Fruit fly (Drosophila melanogaster) whole organism, embryonic: Measurements from ENCODE around the gene qjt.

Experiments
- Ada2b ChIP-seq: fragments of 200-800 bp; sonication (Bioruptor generic); IDR thresholded peaks from 2 replicates; pipeline ENCODE4 v1.3.6; 2022; ENCODE audit warnings: missing biosample characterization, missing genetic modification characterization
- CG10462 ChIP-seq: fragments of 200-800 bp; sonication (Bioruptor generic); optimal IDR thresholded peaks from 2 replicates; lab custom pipeline; 2016; ENCODE audit warnings: missing biosample characterization, missing genetic modification characterization
- CG11696 ChIP-seq: fragments of 200-800 bp; sonication (Bioruptor generic); IDR thresholded peaks from 2 replicates; pipeline ENCODE4 v1.3.6; 2022; ENCODE audit warnings: missing biosample characterization, missing genetic modification characterization
- CG12391 ChIP-seq: fragments of 200-800 bp; sonication (Bioruptor generic); optimal IDR thresholded peaks from 3 replicates; lab custom pipeline; 2018; ENCODE audit warnings: missing biosample characterization, mild to moderate bottlenecking, missing genetic modification characterization, moderate library complexity
- CG12744 ChIP-seq: fragments of 200-800 bp; sonication (Bioruptor generic); optimal IDR thresholded peaks from 2 replicates; lab custom pipeline; 2016; ENCODE audit warnings: missing biosample characterization, missing genetic modification characterization
- CG14441 ChIP-seq: fragments of 200-800 bp; sonication (Bioruptor generic); IDR thresholded peaks from 2 replicates; pipeline ENCODE4 v1.3.6; 2022; ENCODE audit warnings: missing biosample characterization, missing genetic modification characterization
- CG14710 ChIP-seq: fragments of 200-800 bp; sonication (Bioruptor generic); optimal IDR thresholded peaks from 3 replicates; lab custom pipeline; 2019; ENCODE audit warnings: missing biosample characterization, mild to moderate bottlenecking, missing genetic modification characterization, moderate library complexity
- CG17328 ChIP-seq: fragments of 200-800 bp; sonication (Bioruptor generic); IDR thresholded peaks from 2 replicates; pipeline ENCODE4 v1.3.6; 2022; ENCODE audit warnings: missing biosample characterization, missing genetic modification characterization
- CG17359 ChIP-seq: fragments of 200-800 bp; sonication (Bioruptor generic); optimal IDR thresholded peaks from 3 replicates; lab custom pipeline; 2018; ENCODE audit warnings: missing biosample characterization, mild to moderate bottlenecking, missing genetic modification characterization, moderate library complexity
- CG32767 ChIP-seq: fragments of 200-800 bp; sonication (Bioruptor generic); IDR thresholded peaks from 2 replicates; pipeline ENCODE4 v1.3.6; 2022; ENCODE audit warnings: missing biosample characterization, missing genetic modification characterization
- D19B ChIP-seq: fragments of 200-800 bp; sonication (Bioruptor generic); optimal IDR thresholded peaks from 2 replicates; lab custom pipeline; 2017; ENCODE audit warnings: missing biosample characterization, mild to moderate bottlenecking, missing genetic modification characterization
- Drgx ChIP-seq: fragments of 200-800 bp; sonication (Bioruptor generic); IDR thresholded peaks from 2 replicates; pipeline ENCODE4 v1.3.6; 2022; ENCODE audit warnings: missing biosample characterization, missing genetic modification characterization
- Ets65A ChIP-seq: fragments of 200-800 bp; sonication (Bioruptor generic); peaks from one replicate; lab custom pipeline; 2016; ENCODE audit warnings: missing biosample characterization, missing genetic modification characterization
- Meics ChIP-seq: fragments of 200-800 bp; sonication (Bioruptor generic); optimal IDR thresholded peaks from 2 replicates; lab custom pipeline; 2017; ENCODE audit warnings: missing biosample characterization, mild to moderate bottlenecking, missing genetic modification characterization
- PHDP ChIP-seq: fragments of 200-800 bp; sonication (Bioruptor generic); optimal IDR thresholded peaks from 3 replicates; lab custom pipeline; 2018; ENCODE audit warnings: missing biosample characterization, mild to moderate bottlenecking, missing genetic modification characterization, moderate library complexity
- Sox102F ChIP-seq: fragments of 200-800 bp; sonication (Bioruptor generic); optimal IDR thresholded peaks from 2 replicates; lab custom pipeline; 2018; ENCODE audit warnings: missing biosample characterization, mild to moderate bottlenecking, missing genetic modification characterization, moderate library complexity
- Spps ChIP-seq: fragments of 200-800 bp; sonication (Bioruptor generic); optimal IDR thresholded peaks from 2 replicates; lab custom pipeline; 2018; ENCODE audit warnings: missing biosample characterization, mild to moderate bottlenecking, missing genetic modification characterization
- Sry-β ChIP-seq: fragments of 200-800 bp; sonication (Bioruptor generic); optimal IDR thresholded peaks from 2 replicates; lab custom pipeline; 2018; ENCODE audit warnings: missing biosample characterization, mild to moderate bottlenecking, missing genetic modification characterization, moderate library complexity
- Xrp1 ChIP-seq: fragments of 200-800 bp; sonication (Bioruptor generic); IDR thresholded peaks from 2 replicates; pipeline ENCODE4 v1.3.6; 2022; ENCODE audit warnings: missing biosample characterization, missing genetic modification characterization
- aop ChIP-seq: fragments of 200-800 bp; sonication (Bioruptor generic); IDR thresholded peaks from 2 replicates; pipeline ENCODE4 v1.3.6; 2022; ENCODE audit warnings: missing biosample characterization, missing genetic modification characterization
- ato ChIP-seq: fragments of 200-800 bp; sonication (Bioruptor generic); IDR thresholded peaks from 2 replicates; pipeline ENCODE4 v1.3.6; 2022; ENCODE audit warnings: missing biosample characterization, missing genetic modification characterization; ENCODE audit not compliant: partially characterized antibody
- bsh ChIP-seq, 2 experiments: fragments of 200-800 bp; sonication (Bioruptor generic); optimal IDR thresholded peaks; 2 replicates each; lab custom pipeline; 2017 to 2018; ENCODE audit warnings: mild to moderate bottlenecking in 2 of 2, missing biosample characterization in 2 of 2, missing genetic modification characterization in 2 of 2, moderate library complexity in 1 of 2
- cg ChIP-seq: fragments of 200-800 bp; sonication (Bioruptor generic); optimal IDR thresholded peaks from 3 replicates; lab custom pipeline; 2019; ENCODE audit warnings: missing biosample characterization, mild to moderate bottlenecking, missing genetic modification characterization, moderate library complexity
- chif ChIP-seq, 2 experiments: fragments of 200-800 bp; sonication (Bioruptor generic); optimal IDR thresholded peaks; 3 replicates each; lab custom pipeline; 2016; ENCODE audit warnings: missing biosample characterization in 2 of 2, missing genetic modification characterization in 2 of 2
- chinmo ChIP-seq: fragments of 200-800 bp; sonication (Bioruptor generic); IDR thresholded peaks from 4 replicates; pipeline ENCODE4 v1.3.6; 2022; ENCODE audit warnings: missing biosample characterization, missing genetic modification characterization; ENCODE audit not compliant: partially characterized antibody
- corto ChIP-seq: fragments of 200-800 bp; sonication (Bioruptor generic); optimal IDR thresholded peaks from 2 replicates; lab custom pipeline; 2016; ENCODE audit warnings: missing biosample characterization, mild to moderate bottlenecking, missing genetic modification characterization, moderate library complexity
- dan ChIP-seq: fragments of 200-800 bp; sonication (Bioruptor generic); IDR thresholded peaks from 2 replicates; pipeline ENCODE4 v1.3.6; 2022; ENCODE audit warnings: missing biosample characterization, missing genetic modification characterization
- gfzf ChIP-seq: fragments of 200-800 bp; sonication (Bioruptor generic); optimal IDR thresholded peaks from 2 replicates; lab custom pipeline; 2016; ENCODE audit warnings: missing biosample characterization, mild to moderate bottlenecking, missing genetic modification characterization, moderate library complexity
- grau ChIP-seq: fragments of 200-800 bp; optimal IDR thresholded peaks from 3 replicates; lab custom pipeline; 2019; ENCODE audit warnings: missing biosample characterization, mild to moderate bottlenecking, missing genetic modification characterization, moderate library complexity
- insv ChIP-seq, 2 experiments: fragments of 200-800 bp; sonication (Bioruptor generic); optimal IDR thresholded peaks; 3 replicates each; lab custom pipeline; 2016 to 2018; ENCODE audit warnings: missing biosample characterization in 2 of 2, missing genetic modification characterization in 2 of 2
- jing ChIP-seq: fragments of 200-800 bp; sonication (Bioruptor generic); optimal IDR thresholded peaks from 2 replicates; lab custom pipeline; 2018; ENCODE audit warnings: missing biosample characterization, mild to moderate bottlenecking, missing genetic modification characterization
- lbe ChIP-seq: fragments of 200-800 bp; sonication (Bioruptor generic); optimal IDR thresholded peaks from 2 replicates; lab custom pipeline; 2016; ENCODE audit warnings: missing biosample characterization, mild to moderate bottlenecking, missing genetic modification characterization
- org-1 ChIP-seq: fragments of 200-800 bp; sonication (Bioruptor generic); optimal IDR thresholded peaks from 2 replicates; lab custom pipeline; 2017; ENCODE audit warnings: missing biosample characterization, missing genetic modification characterization
- sima ChIP-seq: fragments of 200-800 bp; sonication (Bioruptor generic); optimal IDR thresholded peaks from 2 replicates; lab custom pipeline; 2016; ENCODE audit warnings: missing biosample characterization, missing genetic modification characterization
- slbo ChIP-seq: fragments of 200-800 bp; sonication (Bioruptor generic); IDR thresholded peaks from 2 replicates; pipeline ENCODE4 v1.3.6; 2022; ENCODE audit warnings: missing biosample characterization, missing genetic modification characterization
- tio ChIP-seq: fragments of 200-800 bp; sonication (Bioruptor generic); optimal IDR thresholded peaks from 2 replicates; lab custom pipeline; 2017; ENCODE audit warnings: missing biosample characterization, missing genetic modification characterization, inconsistent platforms
- tup ChIP-seq: fragments of 200-800 bp; sonication (Bioruptor generic); optimal IDR thresholded peaks from 2 replicates; lab custom pipeline; 2016; ENCODE audit warnings: missing biosample characterization, mild to moderate bottlenecking, missing genetic modification characterization, moderate library complexity
- unpg ChIP-seq: fragments of 200-800 bp; sonication (Bioruptor generic); optimal IDR thresholded peaks from 3 replicates; lab custom pipeline; 2018; ENCODE audit warnings: missing biosample characterization, mild to moderate bottlenecking, missing genetic modification characterization, moderate library complexity

The qjt gene

dm6 chr3L:17506005-17506760 is 27.3 kb downstream of the qjt start (continued):
- TF ChIP-seq lbe (GFP tag; lab: Kevin White, UChicago) = peak; percentile 21
- TF ChIP-seq aop (GFP tag; lab: Robert Waterston, UW) = no peak
- peak; percentile 33 for TF ChIP-seq Sox102F (GFP tag; lab: Kevin White, UChicago)
- no peak for TF ChIP-seq Spps (tag; lab: Kevin White, UChicago)
- 0 out of 2 replicates have a peak, but pooled peaks have one; percentile 14 for TF ChIP-seq Drgx
- no peak for TF ChIP-seq Ada2b (GFP tag; lab: Robert Waterston, UW)
- TF ChIP-seq chinmo = 0 out of 4 replicates have a peak, but pooled peaks have one; percentile 21
- peak; percentile 37 for TF ChIP-seq PHDP (tag; lab: Kevin White, UChicago)
- no peak for TF ChIP-seq sima (GFP tag; lab: Kevin White, UChicago)
- peak; percentile 25; the same call in 1 of the 2 replicates for TF ChIP-seq slbo (GFP tag; lab: Robert Waterston, UW)
- peak; percentile 10 for TF ChIP-seq CG17359 (tag; lab: Kevin White, UChicago)
- no peak for TF ChIP-seq chif (GFP tag; optimal IDR thresholded peaks at IDR 0.05; lab: Kevin White, UChicago)
- TF ChIP-seq Sry-β (GFP tag; lab: Kevin White, UChicago) = no peak
- 0 out of 2 replicates have a peak, but pooled peaks have one; percentile 23 for TF ChIP-seq CG17328 (GFP tag; lab: Robert Waterston, UW)
- no peak for TF ChIP-seq D19B (GFP tag; lab: Kevin White, UChicago)
- TF ChIP-seq tup (GFP tag; lab: Kevin White, UChicago) = no peak
- no peak for TF ChIP-seq jing (GFP tag; lab: Kevin White, UChicago)
- TF ChIP-seq dan (GFP tag; lab: Robert Waterston, UW) = no peak
- no peak for TF ChIP-seq org-1
- TF ChIP-seq CG10462 (GFP tag; lab: Kevin White, UChicago) = no peak
- TF ChIP-seq tio (GFP tag; lab: Kevin White, UChicago) = peak; percentile 23
- peak; percentile 14 for TF ChIP-seq grau (tag; lab: Kevin White, UChicago)
- TF ChIP-seq Xrp1 (GFP tag; lab: Robert Waterston, UW) = peak; percentile 17; the same call in 1 of the 2 replicates
- no peak for TF ChIP-seq Meics
- peak in 1 of 2 experiments; percentile 33 for TF ChIP-seq bsh (GFP tag; optimal IDR thresholded peaks at IDR 0.05; lab: Kevin White, UChicago)
- peak; percentile 42 for TF ChIP-seq corto

- TF ChIP-seq unpg (no peak), CG14441 (GFP tag; lab: Robert Waterston, UW) (no peak), insv (GFP tag; optimal IDR thresholded peaks at IDR 0.05; lab: Kevin White, UChicago) (no peak), Ets65A (GFP tag; lab: Kevin White, UChicago) (no peak), cg (GFP tag; lab: Kevin White, UChicago) (peak; percentile 22), CG32767 (GFP tag; lab: Robert Waterston, UW) (no peak), CG14710 (tag; lab: Kevin White, UChicago) (no peak), CG11696 (peak; percentile 68), gfzf (GFP tag; lab: Kevin White, UChicago) (no peak), CG12391 (no peak), ato (no peak), CG12744 (GFP tag; lab: Kevin White, UChicago) (no peak)
Observed at dm6 chr3L:17506830-17507229, 27.9 kb downstream of the qjt start.
